Fruit fly (Drosophila melanogaster): ENCODE results near the gene CG14712.

Gene CG14712

DNA sequence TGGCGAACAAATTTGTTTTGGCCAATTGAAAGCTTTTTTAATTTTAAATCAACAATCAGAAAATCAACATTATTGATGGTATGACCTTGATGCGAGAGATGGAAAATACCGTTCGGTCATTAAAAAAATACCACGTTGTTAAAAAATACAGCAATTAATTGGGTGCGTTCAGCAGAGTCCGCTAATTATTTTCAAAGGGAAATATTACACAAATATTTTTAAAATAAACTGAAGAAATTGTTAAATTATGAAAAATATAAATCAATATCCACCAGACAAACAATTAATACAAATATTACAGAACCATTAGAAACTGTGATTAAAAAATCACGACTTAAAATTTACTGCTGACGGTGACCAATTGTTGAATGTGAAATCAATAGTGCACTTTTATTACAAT lies 49.5 kb downstream of the CG14712 start, which contains the start of gene CG18476 (continued):
- TF ChIP-seq zen2 (GFP tag; IDR thresholded peaks at IDR 0.05; ENCODE audit: partially characterized antibody) (no peak), CG1832 (GFP tag; optimal IDR thresholded peaks at IDR 0.05) (no peak), Gug (GFP tag; IDR thresholded peaks at IDR 0.05) (no peak; the same call in 2 of the 4 replicates), CG8089 (GFP tag; optimal IDR thresholded peaks at IDR 0.05) (peak; percentile 33), Mad (GFP tag; optimal IDR thresholded peaks at IDR 0.05) (peak; percentile 64), wek (GFP tag; optimal IDR thresholded peaks at IDR 0.05) (peak; percentile 25), Hmr (GFP tag; optimal IDR thresholded peaks at IDR 0.05) (peak; percentile 91), Sin3A (optimal IDR thresholded peaks at IDR 0.05) (no peak), Atf3 (GFP tag; optimal IDR thresholded peaks at IDR 0.05) (peak; percentile 52), Hr78 (GFP tag; optimal IDR thresholded peaks at IDR 0.05) (peak in 1 of 2 experiments; percentile 54), nerfin-2 (GFP tag; IDR thresholded peaks at IDR 0.05; ENCODE audit: partially characterized antibody) (no peak), Lhr (GFP tag; optimal IDR thresholded peaks at IDR 0.05) (peak; percentile 64), lbe (GFP tag; optimal IDR thresholded peaks at IDR 0.05) (peak; percentile 79), chinmo (GFP tag; IDR thresholded peaks at IDR 0.05; ENCODE audit: partially characterized antibody) (no peak), Max (GFP tag; optimal IDR thresholded peaks at IDR 0.05) (peak; percentile 81), Rfx (GFP tag; IDR thresholded peaks at IDR 0.05) (peak; percentile 96), Ets97D (GFP tag; optimal IDR thresholded peaks at IDR 0.05) (peak; percentile 61), Neu2 (GFP tag; optimal IDR thresholded peaks at IDR 0.05; ENCODE audit: borderline replicate concordance) (no peak), CG4820 (GFP tag; optimal IDR thresholded peaks at IDR 0.05) (peak; percentile 90), CG11247 (GFP tag; IDR thresholded peaks at IDR 0.05) (peak; percentile 90), CG8290 (GFP tag; optimal IDR thresholded peaks at IDR 0.05) (peak; percentile 78), CG8290 (tag; optimal IDR thresholded peaks at IDR 0.05) (peak in 1 of 2 experiments; percentile 63), Dbx (GFP tag; IDR thresholded peaks at IDR 0.05) (peak; percentile 91), hth (optimal IDR thresholded peaks at IDR 0.05) (no peak), nerfin-1 (tag; optimal IDR thresholded peaks at IDR 0.05) (peak; percentile 90), psq (GFP tag; optimal IDR thresholded peaks at IDR 0.05) (peak; percentile 51), pum (GFP tag; optimal IDR thresholded peaks at IDR 0.05) (peak; percentile 71), CG12769 (tag; optimal IDR thresholded peaks at IDR 0.05) (no peak), aop (GFP tag; IDR thresholded peaks at IDR 0.05) (no peak), Fer1 (GFP tag; optimal IDR thresholded peaks at IDR 0.05) (peak; percentile 90), Doc2 (GFP tag; IDR thresholded peaks at IDR 0.05) (peak; percentile 75), lilli (GFP tag; optimal IDR thresholded peaks at IDR 0.05) (peak; percentile 87), Usf (GFP tag; optimal IDR thresholded peaks at IDR 0.05) (peak; percentile 81), CG7928 (GFP tag; optimal IDR thresholded peaks at IDR 0.05) (peak; percentile 60), danr (GFP tag; IDR thresholded peaks at IDR 0.05) (peak; percentile 86), jing (GFP tag; optimal IDR thresholded peaks at IDR 0.05) (peak; percentile 63), dm (GFP tag; optimal IDR thresholded peaks at IDR 0.05) (peak; percentile 21), da (GFP tag; optimal IDR thresholded peaks at IDR 0.05) (no peak), Hand (GFP tag; optimal IDR thresholded peaks at IDR 0.05) (peak; percentile 67), usp (GFP tag; optimal IDR thresholded peaks at IDR 0.05) (no peak), Hey (tag; optimal IDR thresholded peaks at IDR 0.05) (no peak), Aef1 (GFP tag; IDR thresholded peaks at IDR 0.05) (peak; percentile 92), tin (GFP tag; optimal IDR thresholded peaks at IDR 0.05) (peak; percentile 89), mam (GFP tag; optimal IDR thresholded peaks at IDR 0.05) (peak; percentile 80), insv (GFP tag; optimal IDR thresholded peaks at IDR 0.05) (peak in 1 of 2 experiments; percentile 49), CG31365 (tag; optimal IDR thresholded peaks at IDR 0.05) (peak; percentile 32), Hr39 (optimal IDR thresholded peaks at IDR 0.05) (no peak), Oli (tag; optimal IDR thresholded peaks at IDR 0.05) (peak; percentile 91), Oaz (GFP tag; IDR thresholded peaks at IDR 0.05) (peak; percentile 87), CG17385 (GFP tag; optimal IDR thresholded peaks at IDR 0.05) (peak; percentile 84), repo (GFP tag; optimal IDR thresholded peaks at IDR 0.05) (peak; percentile 21), en (GFP tag; optimal IDR thresholded peaks at IDR 0.05) (peak; percentile 13), twi (tag; optimal IDR thresholded peaks at IDR 0.05) (peak; percentile 87)

All from whole organism, embryonic.